Fruit fly (Drosophila melanogaster) whole organism, embryonic: ENCODE results near the gene CG31867.
A peak's percentile ranks its signal among the peaks of the same experiment; 100 is the strongest.

Experiments used
- ATbp ChIP-seq: fragments of 200-800 bp; sonication (Bioruptor generic); optimal IDR thresholded peaks from 2 replicates; lab custom pipeline; 2017; ENCODE audit warnings: missing biosample characterization, mild to moderate bottlenecking, missing genetic modification characterization, missing genetic modification reagents
- Adf1 ChIP-seq: fragments of 200-800 bp; sonication (Bioruptor generic); IDR thresholded peaks from 2 replicates; pipeline ENCODE4 v1.3.6; 2022; ENCODE audit warnings: missing biosample characterization, missing genetic modification characterization
- BEAF-32 ChIP-seq: fragments of 200-800 bp; sonication (Bioruptor generic); optimal IDR thresholded peaks from 3 replicates; lab custom pipeline; 2017; ENCODE audit warnings: missing biosample characterization, missing genetic modification characterization, mild to moderate bottlenecking, moderate library complexity, missing genetic modification reagents
- CG10959 ChIP-seq: fragments of 200-800 bp; sonication (Bioruptor generic); IDR thresholded peaks from 2 replicates; pipeline ENCODE4 v1.3.6; 2022; ENCODE audit warnings: missing biosample characterization, missing genetic modification characterization
- CG13123 ChIP-seq: fragments of 200-800 bp; sonication (Bioruptor generic); optimal IDR thresholded peaks from 2 replicates; lab custom pipeline; 2016; ENCODE audit warnings: missing biosample characterization, missing genetic modification characterization
- CG15601 ChIP-seq: fragments of 200-800 bp; sonication (Bioruptor generic); optimal IDR thresholded peaks from 3 replicates; lab custom pipeline; 2019; ENCODE audit warnings: missing biosample characterization, mild to moderate bottlenecking, missing genetic modification characterization, moderate library complexity
- CG16779 ChIP-seq: fragments of 200-800 bp; sonication (Bioruptor generic); IDR thresholded peaks from 2 replicates; pipeline ENCODE4 v1.3.6; 2022; ENCODE audit warnings: missing biosample characterization, missing genetic modification characterization
- CG16863 ChIP-seq: fragments of 200-800 bp; sonication (Bioruptor generic); optimal IDR thresholded peaks from 3 replicates; lab custom pipeline; 2016; ENCODE audit warnings: missing biosample characterization, missing genetic modification characterization
- CG17568 ChIP-seq: fragments of 200-800 bp; sonication (Bioruptor generic); optimal IDR thresholded peaks from 2 replicates; lab custom pipeline; 2018; ENCODE audit warnings: missing biosample characterization, mild to moderate bottlenecking, missing genetic modification characterization, moderate library complexity
- CG1832 ChIP-seq: fragments of 200-800 bp; sonication (Bioruptor generic); optimal IDR thresholded peaks from 2 replicates; lab custom pipeline; 2017; ENCODE audit warnings: missing biosample characterization, mild to moderate bottlenecking, missing genetic modification characterization, inconsistent platforms
- CG18599 ChIP-seq: fragments of 200-800 bp; sonication (Bioruptor generic); optimal IDR thresholded peaks from 3 replicates; lab custom pipeline; 2017; ENCODE audit warnings: missing biosample characterization, missing genetic modification characterization, mild to moderate bottlenecking, moderate library complexity, missing genetic modification reagents
- CG18619 ChIP-seq: fragments of 200-800 bp; sonication (Bioruptor generic); optimal IDR thresholded peaks from 3 replicates; lab custom pipeline; 2017; ENCODE audit warnings: missing biosample characterization, mild to moderate bottlenecking, missing genetic modification characterization
- CG2889 ChIP-seq: fragments of 200-800 bp; sonication (Bioruptor generic); IDR thresholded peaks from 3 replicates; pipeline ENCODE4 v1.3.6; 2022; ENCODE audit warnings: missing biosample characterization, missing genetic modification characterization
- CG3065 ChIP-seq: fragments of 200-800 bp; sonication (Bioruptor generic); optimal IDR thresholded peaks from 2 replicates; lab custom pipeline; 2016; ENCODE audit warnings: missing biosample characterization, missing genetic modification characterization
- CG3838 ChIP-seq: fragments of 200-800 bp; sonication (Bioruptor generic); optimal IDR thresholded peaks from 3 replicates; lab custom pipeline; 2016; ENCODE audit warnings: missing biosample characterization, missing genetic modification characterization
- CG4617 ChIP-seq: fragments of 200-800 bp; sonication (Bioruptor generic); optimal IDR thresholded peaks from 3 replicates; lab custom pipeline; 2016; ENCODE audit warnings: missing biosample characterization, missing genetic modification characterization, borderline replicate concordance
- CG6813 ChIP-seq: fragments of 200-800 bp; sonication (Bioruptor generic); optimal IDR thresholded peaks from 2 replicates; lab custom pipeline; 2017; ENCODE audit warnings: missing biosample characterization, missing genetic modification characterization, mild to moderate bottlenecking, moderate library complexity, missing genetic modification reagents
- CG7372 ChIP-seq: fragments of 200-800 bp; sonication (Bioruptor generic); IDR thresholded peaks from 2 replicates; pipeline ENCODE4 v1.3.6; 2022; ENCODE audit warnings: missing biosample characterization, missing genetic modification characterization
- CG8290 ChIP-seq, 3 experiments: fragments of 200-800 bp; sonication (Bioruptor generic); optimal IDR thresholded peaks; 2 replicates each; lab custom pipeline; 2016 to 2019; ENCODE audit warnings: missing biosample characterization in 3 of 3, missing genetic modification characterization in 3 of 3, mild to moderate bottlenecking in 2 of 3, moderate library complexity in 1 of 3
- Dek ChIP-seq: fragments of 200-800 bp; sonication (Bioruptor generic); optimal IDR thresholded peaks from 3 replicates; lab custom pipeline; 2019; ENCODE audit warnings: missing biosample characterization, mild to moderate bottlenecking, missing genetic modification characterization, moderate library complexity
- Dfd ChIP-seq, 2 experiments: fragments of >200 bp; optimal IDR thresholded peaks; 2 replicates each; lab custom pipeline; 2017; ENCODE audit warnings: missing biosample characterization in 2 of 2, missing genetic modification characterization in 2 of 2
- Dip3 ChIP-seq: fragments of 200-800 bp; sonication (Bioruptor generic); optimal IDR thresholded peaks from 3 replicates; lab custom pipeline; 2016; ENCODE audit warnings: missing biosample characterization, missing genetic modification characterization
- Hr78 ChIP-seq, 2 experiments: fragments of 200-800 bp in 1 of 2; fragments of >200 bp in 1 of 2; sonication (Bioruptor generic) in 1 of 2; optimal IDR thresholded peaks; 2 replicates each; lab custom pipeline; 2017 to 2019; ENCODE audit warnings: missing biosample characterization in 2 of 2, missing genetic modification characterization in 2 of 2, mild to moderate bottlenecking in 1 of 2, moderate library complexity in 1 of 2
- Max ChIP-seq: fragments of 200-800 bp; sonication (Bioruptor generic); optimal IDR thresholded peaks from 2 replicates; lab custom pipeline; 2016; ENCODE audit warnings: missing biosample characterization, mild to moderate bottlenecking, missing genetic modification characterization
- Mrtf ChIP-seq: fragments of 200-800 bp; sonication (Bioruptor generic); IDR thresholded peaks from 3 replicates; pipeline ENCODE4 v1.3.6; 2022; ENCODE audit warnings: missing biosample characterization, missing genetic modification characterization
- Ravus ChIP-seq: fragments of 200-800 bp; sonication (Bioruptor generic); IDR thresholded peaks from 2 replicates; pipeline ENCODE4 v1.3.6; 2022; ENCODE audit warnings: missing biosample characterization, missing genetic modification characterization
- Side ChIP-seq: fragments of 200-800 bp; sonication (Bioruptor generic); optimal IDR thresholded peaks from 2 replicates; lab custom pipeline; 2016; ENCODE audit warnings: missing biosample characterization, missing genetic modification characterization
- Sox100B ChIP-seq: fragments of 200-800 bp; sonication (Bioruptor generic); optimal IDR thresholded peaks from 3 replicates; lab custom pipeline; 2018; ENCODE audit warnings: missing biosample characterization, mild to moderate bottlenecking, missing genetic modification characterization
- ap ChIP-seq: fragments of 200-800 bp; sonication (Bioruptor generic); IDR thresholded peaks from 2 replicates; pipeline ENCODE4 v1.3.6; 2022; ENCODE audit warnings: missing biosample characterization, missing genetic modification characterization
- btn ChIP-seq: fragments of 200-800 bp; sonication (Bioruptor generic); optimal IDR thresholded peaks from 2 replicates; lab custom pipeline; 2016; ENCODE audit warnings: missing biosample characterization, missing genetic modification characterization
- cas ChIP-seq: fragments of 200-800 bp; sonication (Bioruptor generic); IDR thresholded peaks from 2 replicates; pipeline ENCODE4 v1.3.6; 2022; ENCODE audit warnings: missing biosample characterization, missing genetic modification characterization
- chif ChIP-seq, 2 experiments: fragments of 200-800 bp; sonication (Bioruptor generic); optimal IDR thresholded peaks; 3 replicates each; lab custom pipeline; 2016; ENCODE audit warnings: missing biosample characterization in 2 of 2, missing genetic modification characterization in 2 of 2
- dysf ChIP-seq: fragments of 200-800 bp; sonication (Bioruptor generic); IDR thresholded peaks from 3 replicates; pipeline ENCODE4 v1.3.6; 2022; ENCODE audit warnings: missing biosample characterization, missing genetic modification characterization
- gem ChIP-seq: fragments of 200-800 bp; sonication (Bioruptor generic); optimal IDR thresholded peaks from 2 replicates; lab custom pipeline; 2019; ENCODE audit warnings: missing biosample characterization, mild to moderate bottlenecking, missing genetic modification characterization, moderate library complexity
- hkb ChIP-seq, 2 experiments: fragments of 200-800 bp in 1 of 2; fragments of >200 bp in 1 of 2; sonication (Bioruptor generic) in 1 of 2; IDR thresholded peaks in 1 of 2; optimal IDR thresholded peaks in 1 of 2; 2 replicates each; pipeline versions ENCODE4 v1.3.6 to Lab custom; 2017 to 2022; ENCODE audit warnings: missing biosample characterization in 1 of 2, missing genetic modification characterization in 1 of 2
- hth ChIP-seq: fragments of >200 bp; optimal IDR thresholded peaks from 2 replicates; lab custom pipeline; 2017; ENCODE audit warnings: inconsistent platforms
- lov ChIP-seq, 2 experiments: fragments of 200-800 bp in 1 of 2; fragments of >200 bp in 1 of 2; sonication (Bioruptor generic) in 1 of 2; IDR thresholded peaks in 1 of 2; optimal IDR thresholded peaks in 1 of 2; 2 replicates in 1 of 2; 3 replicates in 1 of 2; pipeline versions ENCODE4 v1.3.6 to Lab custom; 2017 to 2022; ENCODE audit warnings: missing biosample characterization in 1 of 2, missing genetic modification characterization in 1 of 2
- mam ChIP-seq: fragments of 200-800 bp; sonication (Bioruptor generic); optimal IDR thresholded peaks from 3 replicates; lab custom pipeline; 2016; ENCODE audit warnings: missing biosample characterization, missing genetic modification characterization
- phol ChIP-seq: fragments of 200-800 bp; sonication (Bioruptor generic); optimal IDR thresholded peaks from 3 replicates; lab custom pipeline; 2018; ENCODE audit warnings: missing biosample characterization, mild to moderate bottlenecking, missing genetic modification characterization, moderate library complexity
- prd ChIP-seq, 3 experiments: fragments of >200 bp in 2 of 3; fragments of 200-800 bp in 1 of 3; sonication (Bioruptor generic) in 1 of 3; optimal IDR thresholded peaks in 2 of 3; IDR thresholded peaks in 1 of 3; 2 replicates in 2 of 3; 3 replicates in 1 of 3; pipeline versions ENCODE4 v1.3.6 to Lab custom; 2017 to 2022; ENCODE audit warnings: missing biosample characterization in 1 of 3, missing genetic modification characterization in 1 of 3
- pum ChIP-seq: fragments of 200-800 bp; sonication (Bioruptor generic); optimal IDR thresholded peaks from 2 replicates; lab custom pipeline; 2016; ENCODE audit warnings: missing biosample characterization, missing genetic modification characterization
- scrt ChIP-seq: fragments of 200-800 bp; sonication (Bioruptor generic); optimal IDR thresholded peaks from 2 replicates; lab custom pipeline; 2018; ENCODE audit warnings: missing biosample characterization, mild to moderate bottlenecking, missing genetic modification characterization, moderate library complexity
- sisA ChIP-seq: fragments of 200-800 bp; sonication (Bioruptor generic); IDR thresholded peaks from 2 replicates; pipeline ENCODE4 v1.3.6; 2022; ENCODE audit warnings: missing biosample characterization, missing genetic modification characterization
- slp2 ChIP-seq: fragments of 200-800 bp; sonication (Bioruptor generic); optimal IDR thresholded peaks from 2 replicates; lab custom pipeline; 2016; ENCODE audit warnings: missing biosample characterization, missing genetic modification characterization
- ttk ChIP-seq: fragments of 200-800 bp; sonication (Bioruptor generic); IDR thresholded peaks from 2 replicates; pipeline ENCODE4 v2.1.2; 2022; ENCODE audit warnings: missing biosample characterization, missing genetic modification characterization
- twi ChIP-seq: fragments of 200-800 bp; optimal IDR thresholded peaks from 2 replicates; lab custom pipeline; 2019; ENCODE audit warnings: missing biosample characterization, mild to moderate bottlenecking, missing genetic modification characterization, moderate library complexity
- z ChIP-seq: fragments of 200-800 bp; sonication (Bioruptor generic); IDR thresholded peaks from 3 replicates; pipeline ENCODE4 v1.3.6; 2022; ENCODE audit warnings: missing biosample characterization, missing genetic modification characterization
- zf30C ChIP-seq: fragments of 200-800 bp; sonication (Bioruptor generic); optimal IDR thresholded peaks from 3 replicates; lab custom pipeline; 2018; ENCODE audit warnings: missing biosample characterization, mild to moderate bottlenecking, missing genetic modification characterization

CG31867 gene

DNA sequence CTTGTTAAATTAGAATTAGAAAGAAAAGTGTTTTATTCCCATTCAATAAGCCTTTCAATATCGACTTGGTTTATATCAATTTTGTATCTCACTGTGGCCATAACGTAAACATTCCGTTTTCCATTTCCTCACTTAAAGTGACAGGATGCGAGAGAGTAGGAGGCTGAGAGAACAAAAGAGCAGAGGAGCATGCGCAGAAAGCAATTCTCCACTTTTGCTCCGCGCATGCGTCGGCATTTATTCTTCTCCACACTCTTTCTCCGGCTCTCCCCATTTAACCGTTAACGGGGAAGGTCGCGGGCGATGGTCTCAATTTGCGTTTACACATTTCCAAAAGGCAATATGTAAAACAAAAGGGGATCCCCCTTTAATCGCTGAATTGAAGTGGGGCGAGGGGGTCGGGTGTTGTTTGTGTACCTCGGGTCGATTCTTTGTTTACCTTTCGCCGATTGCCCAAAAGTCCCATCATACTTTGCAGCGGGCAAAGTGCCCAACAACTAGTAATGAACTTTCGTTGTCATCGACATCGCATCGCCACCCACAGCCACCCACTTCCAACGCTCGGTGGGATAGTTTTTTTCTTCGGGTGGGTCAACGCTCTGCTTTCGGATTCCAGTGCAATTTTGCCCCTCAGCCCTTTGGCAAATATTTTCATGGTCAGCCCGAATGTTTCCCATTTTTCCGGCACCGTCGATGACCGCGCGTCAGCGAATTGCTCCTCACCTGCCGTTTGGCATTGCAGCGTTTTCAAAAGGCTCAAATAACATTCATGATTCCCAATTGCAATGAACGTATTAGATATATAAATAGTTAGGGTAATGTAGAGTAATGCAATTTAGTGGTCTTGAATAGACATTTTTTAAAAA lies 23.7 kb upstream of the CG31867 start (continued):
- no peak for TF ChIP-seq ATbp (GFP tag; lab: Kevin White, UChicago)
- TF ChIP-seq CG15601 (tag; lab: Kevin White, UChicago) = peak; percentile 89
- TF ChIP-seq z (GFP tag; lab: Robert Waterston, UW) = no peak
- TF ChIP-seq pum (GFP tag; lab: Kevin White, UChicago) = no peak
- TF ChIP-seq CG7372 (GFP tag; lab: Robert Waterston, UW) = no peak
- TF ChIP-seq prd (optimal IDR thresholded peaks at IDR 0.05; lab: Kevin White, UChicago) = no peak
- TF ChIP-seq prd (GFP tag; IDR thresholded peaks at IDR 0.05; lab: Robert Waterston, UW) = no peak
- TF ChIP-seq CG4617 (GFP tag; lab: Kevin White, UChicago) = no peak
- no peak for TF ChIP-seq CG2889 (GFP tag; lab: Robert Waterston, UW)
- no peak for TF ChIP-seq lov (optimal IDR thresholded peaks at IDR 0.05; lab: Kevin White, UChicago)
- TF ChIP-seq lov (GFP tag; IDR thresholded peaks at IDR 0.05; lab: Robert Waterston, UW) = no peak
- TF ChIP-seq Adf1 (GFP tag; lab: Robert Waterston, UW) = no peak
- TF ChIP-seq CG16779 (GFP tag; lab: Robert Waterston, UW) = no peak
- TF ChIP-seq BEAF-32 = no peak
- TF ChIP-seq hkb (optimal IDR thresholded peaks at IDR 0.05; lab: Kevin White, UChicago) = no peak
- no peak for TF ChIP-seq hkb (GFP tag; IDR thresholded peaks at IDR 0.05; lab: Robert Waterston, UW)
- no peak for TF ChIP-seq mam (GFP tag; lab: Kevin White, UChicago)
- TF ChIP-seq Dip3 = no peak
- no peak for TF ChIP-seq hth
- TF ChIP-seq CG10959 (GFP tag; lab: Robert Waterston, UW) = no peak
- no peak for TF ChIP-seq ttk (GFP tag; lab: Robert Waterston, UW)
- TF ChIP-seq Hr78 (GFP tag; optimal IDR thresholded peaks at IDR 0.05; lab: Kevin White, UChicago) = peak in 1 of 2 experiments; percentile 35
- TF ChIP-seq cas (GFP tag; lab: Robert Waterston, UW) = no peak
- TF ChIP-seq CG17568 (GFP tag; lab: Kevin White, UChicago) = no peak
- no peak for TF ChIP-seq zf30C
- TF ChIP-seq CG1832 (GFP tag; lab: Kevin White, UChicago) = no peak
- no peak for TF ChIP-seq Side (GFP tag; lab: Kevin White, UChicago)
- TF ChIP-seq CG8290 (GFP tag; optimal IDR thresholded peaks at IDR 0.05; lab: Kevin White, UChicago) = no peak
- no peak for TF ChIP-seq CG8290 (tag; optimal IDR thresholded peaks at IDR 0.05; lab: Kevin White, UChicago)
- TF ChIP-seq CG3065 = no peak
- no peak for TF ChIP-seq Dek (tag; lab: Kevin White, UChicago)
- TF ChIP-seq Dfd (GFP tag; optimal IDR thresholded peaks at IDR 0.05; lab: Kevin White, UChicago) = no peak
- TF ChIP-seq slp2 (GFP tag; lab: Kevin White, UChicago) = no peak
- TF ChIP-seq twi (tag; lab: Kevin White, UChicago) = no peak
- no peak for TF ChIP-seq dysf
- TF ChIP-seq Max (GFP tag; lab: Kevin White, UChicago) = no peak
- no peak for TF ChIP-seq CG16863 (GFP tag; lab: Kevin White, UChicago)
- TF ChIP-seq btn (GFP tag; lab: Kevin White, UChicago) = no peak
- TF ChIP-seq sisA = no peak
- TF ChIP-seq phol (tag; lab: Kevin White, UChicago) = no peak
- TF ChIP-seq Sox100B (GFP tag; lab: Kevin White, UChicago) = no peak
- peak; percentile 2 for TF ChIP-seq CG18599 (GFP tag; lab: Kevin White, UChicago)
- no peak for TF ChIP-seq CG6813 (GFP tag; lab: Kevin White, UChicago)
- TF ChIP-seq chif (GFP tag; optimal IDR thresholded peaks at IDR 0.05; lab: Kevin White, UChicago) = no peak
- TF ChIP-seq ap (GFP tag; lab: Robert Waterston, UW) = no peak
- TF ChIP-seq gem (tag; lab: Kevin White, UChicago) = no peak
- TF ChIP-seq scrt = no peak
- no peak for TF ChIP-seq CG18619 (GFP tag; lab: Kevin White, UChicago)
- TF ChIP-seq CG13123 (GFP tag; lab: Kevin White, UChicago) = no peak
- no peak for TF ChIP-seq Ravus
- TF ChIP-seq CG3838 = no peak
- TF ChIP-seq Mrtf = no peak
